Fruit fly (Drosophila melanogaster) whole organism, embryonic: ENCODE results near the gene CG10793.
A peak's percentile ranks its signal among the peaks of the same experiment; 100 is the strongest.

Experiments used
- Atf6 ChIP-seq: fragments of 200-800 bp; sonication (Bioruptor generic); IDR thresholded peaks from 2 replicates; pipeline ENCODE4 v1.3.6; 2022; ENCODE audit warnings: missing biosample characterization, missing genetic modification characterization
- Bgb ChIP-seq: fragments of 200-800 bp; sonication (Bioruptor generic); IDR thresholded peaks from 2 replicates; pipeline ENCODE4 v1.3.6; 2022; ENCODE audit warnings: missing biosample characterization, missing genetic modification characterization; ENCODE audit not compliant: partially characterized antibody
- CG10147 ChIP-seq: fragments of 200-800 bp; sonication (Bioruptor generic); optimal IDR thresholded peaks from 2 replicates; lab custom pipeline; 2019; ENCODE audit warnings: missing biosample characterization, mild to moderate bottlenecking, missing genetic modification characterization, moderate library complexity
- CG11093 ChIP-seq: fragments of 200-800 bp; sonication (Bioruptor generic); IDR thresholded peaks from 3 replicates; pipeline ENCODE4 v1.3.6; 2022; ENCODE audit warnings: missing biosample characterization, missing genetic modification characterization
- CG11398 ChIP-seq: fragments of 200-800 bp; sonication (Bioruptor generic); optimal IDR thresholded peaks from 2 replicates; lab custom pipeline; 2016; ENCODE audit warnings: missing biosample characterization, missing genetic modification characterization
- CG11696 ChIP-seq: fragments of 200-800 bp; sonication (Bioruptor generic); IDR thresholded peaks from 2 replicates; pipeline ENCODE4 v1.3.6; 2022; ENCODE audit warnings: missing biosample characterization, missing genetic modification characterization
- CG12071 ChIP-seq: fragments of 200-800 bp; sonication (Bioruptor generic); optimal IDR thresholded peaks from 3 replicates; lab custom pipeline; 2018; ENCODE audit warnings: missing biosample characterization, mild to moderate bottlenecking, missing genetic modification characterization
- CG12155 ChIP-seq: fragments of 200-800 bp; sonication (Bioruptor generic); optimal IDR thresholded peaks from 3 replicates; lab custom pipeline; 2016; ENCODE audit warnings: missing biosample characterization, missing genetic modification characterization
- CG13287 ChIP-seq: fragments of 200-800 bp; sonication (Bioruptor generic); IDR thresholded peaks from 2 replicates; pipeline ENCODE4 v1.3.6; 2022; ENCODE audit warnings: missing biosample characterization, missing genetic modification characterization; ENCODE audit not compliant: partially characterized antibody
- CG13894 ChIP-seq: fragments of 200-800 bp; sonication (Bioruptor generic); optimal IDR thresholded peaks from 3 replicates; lab custom pipeline; 2018; ENCODE audit warnings: missing biosample characterization, mild to moderate bottlenecking, missing genetic modification characterization, moderate library complexity
- CG14860 ChIP-seq: fragments of 200-800 bp; sonication (Bioruptor generic); IDR thresholded peaks from 3 replicates; pipeline ENCODE4 v1.3.6; 2022; ENCODE audit warnings: missing biosample characterization, missing genetic modification characterization; ENCODE audit not compliant: partially characterized antibody
- CG15479 ChIP-seq: fragments of 200-800 bp; sonication (Bioruptor generic); optimal IDR thresholded peaks from 3 replicates; lab custom pipeline; 2019; ENCODE audit warnings: missing biosample characterization, mild to moderate bottlenecking, missing genetic modification characterization, moderate library complexity
- CG1602 ChIP-seq: fragments of 200-800 bp; sonication (Bioruptor generic); optimal IDR thresholded peaks from 3 replicates; lab custom pipeline; 2016; ENCODE audit warnings: missing biosample characterization, missing genetic modification characterization
- CG17612 ChIP-seq: fragments of 200-800 bp; sonication (Bioruptor generic); IDR thresholded peaks from 2 replicates; pipeline ENCODE4 v1.3.6; 2022; ENCODE audit warnings: missing biosample characterization, missing genetic modification characterization
- CG2875 ChIP-seq: fragments of 200-800 bp; sonication (Bioruptor generic); optimal IDR thresholded peaks from 2 replicates; lab custom pipeline; 2017; ENCODE audit warnings: missing biosample characterization, mild to moderate bottlenecking, missing genetic modification characterization, missing genetic modification reagents
- CG30403 ChIP-seq: fragments of 200-800 bp; sonication (Bioruptor generic); optimal IDR thresholded peaks from 3 replicates; lab custom pipeline; 2016; ENCODE audit warnings: missing biosample characterization, missing genetic modification characterization
- CG3281 ChIP-seq: fragments of 200-800 bp; sonication (Bioruptor generic); optimal IDR thresholded peaks from 3 replicates; lab custom pipeline; 2017; ENCODE audit warnings: missing biosample characterization, mild to moderate bottlenecking, missing genetic modification characterization
- CG34224 ChIP-seq: fragments of 200-800 bp; sonication (Bioruptor generic); IDR thresholded peaks from 3 replicates; pipeline ENCODE4 v1.3.6; 2022; ENCODE audit warnings: missing biosample characterization, missing genetic modification characterization; ENCODE audit not compliant: partially characterized antibody
- CG34422 ChIP-seq: fragments of 200-800 bp; sonication (Bioruptor generic); IDR thresholded peaks from 3 replicates; pipeline ENCODE4 v1.3.6; 2022; ENCODE audit warnings: missing biosample characterization, missing genetic modification characterization
- CG4424 ChIP-seq: fragments of 200-800 bp; sonication (Bioruptor generic); optimal IDR thresholded peaks from 3 replicates; lab custom pipeline; 2016; ENCODE audit warnings: missing biosample characterization, missing genetic modification characterization
- CG6272 ChIP-seq: fragments of 200-800 bp; sonication (Bioruptor generic); IDR thresholded peaks from 2 replicates; pipeline ENCODE4 v1.3.6; 2022; ENCODE audit warnings: missing biosample characterization, missing genetic modification characterization
- CG7556 ChIP-seq: fragments of 200-800 bp; sonication (Bioruptor generic); optimal IDR thresholded peaks from 2 replicates; lab custom pipeline; 2017; ENCODE audit warnings: missing biosample characterization, mild to moderate bottlenecking, missing genetic modification characterization
- CG7786 ChIP-seq: fragments of 200-800 bp; sonication (Bioruptor generic); optimal IDR thresholded peaks from 2 replicates; lab custom pipeline; 2016; ENCODE audit warnings: missing biosample characterization, missing genetic modification characterization
- CG9876 ChIP-seq: fragments of 200-800 bp; sonication (Bioruptor generic); optimal IDR thresholded peaks from 2 replicates; lab custom pipeline; 2016; ENCODE audit warnings: missing biosample characterization, missing genetic modification characterization
- CrebB ChIP-seq: fragments of 200-800 bp; sonication (Bioruptor generic); optimal IDR thresholded peaks from 3 replicates; lab custom pipeline; 2018; ENCODE audit warnings: missing biosample characterization, mild to moderate bottlenecking, missing genetic modification characterization
- D19B ChIP-seq: fragments of 200-800 bp; sonication (Bioruptor generic); optimal IDR thresholded peaks from 2 replicates; lab custom pipeline; 2017; ENCODE audit warnings: missing biosample characterization, mild to moderate bottlenecking, missing genetic modification characterization
- Dip2 ChIP-seq: fragments of 200-800 bp; sonication (Bioruptor generic); IDR thresholded peaks from 2 replicates; pipeline ENCODE4 v1.3.6; 2022; ENCODE audit warnings: missing biosample characterization, missing genetic modification characterization
- ERR ChIP-seq: fragments of 200-800 bp; sonication (Bioruptor generic); optimal IDR thresholded peaks from 2 replicates; lab custom pipeline; 2016; ENCODE audit warnings: missing biosample characterization, missing genetic modification characterization
- Ets97D ChIP-seq: fragments of 200-800 bp; sonication (Bioruptor generic); optimal IDR thresholded peaks from 3 replicates; lab custom pipeline; 2016; ENCODE audit warnings: missing biosample characterization, missing genetic modification characterization
- Fer2 ChIP-seq: fragments of 200-800 bp; sonication (Bioruptor generic); optimal IDR thresholded peaks from 2 replicates; lab custom pipeline; 2018; ENCODE audit warnings: missing biosample characterization, mild to moderate bottlenecking, missing genetic modification characterization, moderate library complexity
- Hr39 ChIP-seq: fragments of >200 bp; optimal IDR thresholded peaks from 2 replicates; lab custom pipeline; 2017
- Lhr ChIP-seq: fragments of 200-800 bp; sonication (Bioruptor generic); optimal IDR thresholded peaks from 3 replicates; lab custom pipeline; 2017; ENCODE audit warnings: mild to moderate bottlenecking, missing biosample characterization, missing genetic modification reagents, missing genetic modification characterization
- Med ChIP-seq: fragments of 200-800 bp; sonication (Bioruptor generic); peaks from one replicate; lab custom pipeline; 2016; ENCODE audit warnings: missing biosample characterization, missing genetic modification characterization, mild to moderate bottlenecking, inconsistent platforms, moderate library complexity
- Mes4 ChIP-seq: fragments of 200-800 bp; sonication (Bioruptor generic); optimal IDR thresholded peaks from 2 replicates; lab custom pipeline; 2016; ENCODE audit warnings: missing biosample characterization, missing genetic modification characterization
- NfI ChIP-seq: fragments of 200-800 bp; sonication (Bioruptor generic); optimal IDR thresholded peaks from 3 replicates; lab custom pipeline; 2018; ENCODE audit warnings: missing biosample characterization, mild to moderate bottlenecking, missing genetic modification characterization, moderate library complexity
- Sox102F ChIP-seq: fragments of 200-800 bp; sonication (Bioruptor generic); optimal IDR thresholded peaks from 2 replicates; lab custom pipeline; 2018; ENCODE audit warnings: missing biosample characterization, mild to moderate bottlenecking, missing genetic modification characterization, moderate library complexity
- ac ChIP-seq: fragments of 200-800 bp; sonication (Bioruptor generic); optimal IDR thresholded peaks from 3 replicates; lab custom pipeline; 2017; ENCODE audit warnings: missing biosample characterization, mild to moderate bottlenecking, missing genetic modification characterization
- ash1 ChIP-seq: fragments of 200-800 bp; sonication (Bioruptor generic); optimal IDR thresholded peaks from 2 replicates; lab custom pipeline; 2018; ENCODE audit warnings: missing biosample characterization, mild to moderate bottlenecking, missing genetic modification characterization
- bcd ChIP-seq: fragments of 200-800 bp; sonication (Bioruptor generic); optimal IDR thresholded peaks from 2 replicates; lab custom pipeline; 2017; ENCODE audit warnings: missing biosample characterization, mild to moderate bottlenecking, missing genetic modification characterization
- crc ChIP-seq: fragments of 200-800 bp; sonication (Bioruptor generic); optimal IDR thresholded peaks from 2 replicates; lab custom pipeline; 2016; ENCODE audit warnings: missing biosample characterization, missing genetic modification characterization
- crol ChIP-seq: fragments of 200-800 bp; sonication (Bioruptor generic); IDR thresholded peaks from 2 replicates; pipeline ENCODE4 v1.3.6; 2022; ENCODE audit warnings: missing biosample characterization, missing genetic modification characterization
- dpn ChIP-seq, 2 experiments: fragments of 200-800 bp; sonication (Bioruptor generic); optimal IDR thresholded peaks; 3 replicates each; lab custom pipeline; 2016; ENCODE audit warnings: missing biosample characterization in 2 of 2, missing genetic modification characterization in 2 of 2
- exex ChIP-seq: fragments of 200-800 bp; sonication (Bioruptor generic); optimal IDR thresholded peaks from 4 replicates; lab custom pipeline; 2018; ENCODE audit warnings: missing biosample characterization, mild to moderate bottlenecking, missing genetic modification characterization, moderate library complexity
- fd3F ChIP-seq: fragments of 200-800 bp; sonication (Bioruptor generic); optimal IDR thresholded peaks from 2 replicates; lab custom pipeline; 2018; ENCODE audit warnings: missing biosample characterization, mild to moderate bottlenecking, missing genetic modification characterization, moderate library complexity
- her ChIP-seq: fragments of 200-800 bp; sonication (Bioruptor generic); optimal IDR thresholded peaks from 2 replicates; lab custom pipeline; 2016; ENCODE audit warnings: missing biosample characterization, missing genetic modification characterization
- ind ChIP-seq: fragments of 200-800 bp; sonication (Bioruptor generic); optimal IDR thresholded peaks from 3 replicates; lab custom pipeline; 2016; ENCODE audit warnings: missing biosample characterization, missing genetic modification characterization
- klu ChIP-seq: fragments of 200-800 bp; sonication (Bioruptor generic); IDR thresholded peaks from 2 replicates; pipeline ENCODE4 v1.3.6; 2022; ENCODE audit warnings: missing biosample characterization, missing genetic modification characterization
- knrl ChIP-seq: fragments of 200-800 bp; sonication (Bioruptor generic); IDR thresholded peaks from 3 replicates; pipeline ENCODE4 v1.3.6; 2022; ENCODE audit warnings: missing biosample characterization, missing genetic modification characterization; ENCODE audit not compliant: partially characterized antibody
- lola ChIP-seq, 3 experiments: fragments of >200 bp in 2 of 3; fragments of 200-800 bp in 1 of 3; sonication (Bioruptor generic) in 1 of 3; optimal IDR thresholded peaks; 2 replicates each; lab custom pipeline; 2017 to 2019; ENCODE audit warnings: missing biosample characterization in 3 of 3, missing genetic modification characterization in 3 of 3, mild to moderate bottlenecking in 1 of 3, moderate library complexity in 1 of 3
- sima ChIP-seq: fragments of 200-800 bp; sonication (Bioruptor generic); optimal IDR thresholded peaks from 2 replicates; lab custom pipeline; 2016; ENCODE audit warnings: missing biosample characterization, missing genetic modification characterization
- stwl ChIP-seq: fragments of 200-800 bp; sonication (Bioruptor generic); optimal IDR thresholded peaks from 3 replicates; lab custom pipeline; 2018; ENCODE audit warnings: missing biosample characterization, mild to moderate bottlenecking, missing genetic modification characterization, moderate library complexity

Gene CG10793

dm6 chrX:3357724-3358179 is 41.5 kb upstream of the CG10793 start (continued):
- TF ChIP-seq ac (GFP tag; lab: Kevin White, UChicago): peak; percentile 17
- peak; percentile 2 for TF ChIP-seq ind
- no peak for TF ChIP-seq CG13287 (GFP tag; lab: Robert Waterston, UW)
- peak; percentile 60 for TF ChIP-seq Med (GFP tag; lab: Kevin White, UChicago)
- no peak for TF ChIP-seq Fer2 (tag; lab: Kevin White, UChicago)
- TF ChIP-seq CG11398 (GFP tag; lab: Kevin White, UChicago): peak; percentile 37
- TF ChIP-seq CG6272 (GFP tag; lab: Robert Waterston, UW): no peak
- TF ChIP-seq ERR (GFP tag; lab: Kevin White, UChicago): no peak
- no peak for TF ChIP-seq CG11093
- TF ChIP-seq Sox102F (GFP tag; lab: Kevin White, UChicago): peak; percentile 60
- TF ChIP-seq knrl: no peak
- peak; percentile 5 for TF ChIP-seq Lhr (GFP tag; lab: Kevin White, UChicago)
- no peak for TF ChIP-seq stwl (tag; lab: Kevin White, UChicago)
- TF ChIP-seq CG12071 (GFP tag; lab: Kevin White, UChicago): peak; percentile 19
- no peak for TF ChIP-seq CG4424 (GFP tag; lab: Kevin White, UChicago)
- TF ChIP-seq Ets97D: no peak
- peak; percentile 6 for TF ChIP-seq CG12155 (GFP tag; lab: Kevin White, UChicago)
- TF ChIP-seq fd3F (GFP tag; lab: Kevin White, UChicago): no peak
- TF ChIP-seq CG2875 (GFP tag; lab: Kevin White, UChicago): peak; percentile 46
- TF ChIP-seq CG11696 (GFP tag; lab: Robert Waterston, UW): no peak
- no peak for TF ChIP-seq Hr39 (lab: Kevin White, UChicago)
- peak; percentile 23 for TF ChIP-seq CG7556
- no peak for TF ChIP-seq crc (GFP tag; lab: Kevin White, UChicago)
- TF ChIP-seq dpn (GFP tag; optimal IDR thresholded peaks at IDR 0.05; lab: Kevin White, UChicago): no peak
- TF ChIP-seq CG17612 (GFP tag; lab: Robert Waterston, UW): no peak
- no peak for TF ChIP-seq Dip2
- TF ChIP-seq klu: no peak
- no peak for TF ChIP-seq ash1
- TF ChIP-seq CG9876 (GFP tag; lab: Kevin White, UChicago): no peak
- no peak for TF ChIP-seq CrebB (tag; lab: Kevin White, UChicago)
- TF ChIP-seq CG10147 (GFP tag; lab: Kevin White, UChicago): no peak
- TF ChIP-seq CG13894 (tag; lab: Kevin White, UChicago): no peak
- TF ChIP-seq CG7786 (GFP tag; lab: Kevin White, UChicago): no peak
- TF ChIP-seq exex (tag; lab: Kevin White, UChicago): no peak
- no peak for TF ChIP-seq Atf6 (GFP tag; lab: Robert Waterston, UW)
- TF ChIP-seq CG14860 (GFP tag; lab: Robert Waterston, UW): no peak
- no peak for TF ChIP-seq D19B (GFP tag; lab: Kevin White, UChicago)
- no peak for TF ChIP-seq CG1602 (GFP tag; lab: Kevin White, UChicago)
- TF ChIP-seq Mes4 (GFP tag; lab: Kevin White, UChicago): peak; percentile 51
- no peak for TF ChIP-seq CG34422 (GFP tag; lab: Robert Waterston, UW)
- TF ChIP-seq CG30403 (GFP tag; lab: Kevin White, UChicago): peak; percentile 17
- no peak for TF ChIP-seq crol (GFP tag; lab: Robert Waterston, UW)
- no peak for TF ChIP-seq CG34224
- TF ChIP-seq bcd: peak; percentile 35
- TF ChIP-seq CG15479: no peak
- TF ChIP-seq her (GFP tag; lab: Kevin White, UChicago): no peak
- TF ChIP-seq lola (GFP tag; optimal IDR thresholded peaks at IDR 0.05; lab: Kevin White, UChicago): peak in 1 of 3 experiments; percentile 12
- no peak for TF ChIP-seq sima (GFP tag; lab: Kevin White, UChicago)
- peak; percentile 41 for TF ChIP-seq CG3281 (GFP tag; lab: Kevin White, UChicago)
- no peak for TF ChIP-seq Bgb (GFP tag; lab: Robert Waterston, UW)
- TF ChIP-seq NfI (GFP tag; lab: Kevin White, UChicago): no peak
